Worm (Caenorhabditis elegans) whole organism, mixed stage, embryonic: ENCODE results near the gene lin-5.

Source experiments
- blmp-1 ChIP-seq: fragments of 150-350 bp; optimal IDR thresholded peaks from 2 replicates; lab custom pipeline; 2014; ENCODE audit warnings: missing biosample characterization, missing genetic modification characterization
- elt-3 ChIP-seq: fragments of 150-350 bp; optimal IDR thresholded peaks from 2 replicates; lab custom pipeline; 2014; ENCODE audit warnings: missing biosample characterization, missing genetic modification characterization
- lin-13 ChIP-seq: fragments of 150-350 bp; optimal IDR thresholded peaks from 2 replicates; lab custom pipeline; 2014; ENCODE audit warnings: missing biosample characterization, missing genetic modification characterization
- lsy-2 ChIP-seq: fragments of 150-350 bp; optimal IDR thresholded peaks from 2 replicates; lab custom pipeline; 2014; ENCODE audit warnings: missing biosample characterization, missing genetic modification characterization
- mab-5 ChIP-seq: fragments of 150-350 bp; optimal IDR thresholded peaks from 2 replicates; lab custom pipeline; 2014; ENCODE audit warnings: missing biosample characterization, missing genetic modification characterization
- nhr-12 ChIP-seq: fragments of 150-350 bp; optimal IDR thresholded peaks from 2 replicates; lab custom pipeline; 2014; ENCODE audit warnings: missing biosample characterization, missing genetic modification characterization
- nhr-237 ChIP-seq: fragments of 150-350 bp; optimal IDR thresholded peaks from 2 replicates; lab custom pipeline; 2014; ENCODE audit warnings: missing biosample characterization, missing genetic modification characterization
- pha-4 ChIP-seq: fragments of 150-350 bp; optimal IDR thresholded peaks from 2 replicates; lab custom pipeline; 2018; ENCODE audit warnings: missing biosample characterization, missing genetic modification reagents, missing genetic modification characterization
- sem-2 ChIP-seq: fragments of 200-800 bp; sonication (Bioruptor generic); optimal IDR thresholded peaks from 2 replicates; lab custom pipeline; 2018; ENCODE audit warnings: mild to moderate bottlenecking, missing genetic modification characterization, missing compliant biosample characterization
- snpc-4 ChIP-seq: fragments of 150-350 bp; optimal IDR thresholded peaks from 2 replicates; lab custom pipeline; 2014; ENCODE audit warnings: missing biosample characterization, missing genetic modification characterization
- unc-62 ChIP-seq: fragments of 150-350 bp; optimal IDR thresholded peaks from 2 replicates; lab custom pipeline; 2014; ENCODE audit warnings: missing biosample characterization, missing genetic modification reagents, missing genetic modification characterization
- ztf-11 ChIP-seq: fragments of 150-350 bp; optimal IDR thresholded peaks from 2 replicates; lab custom pipeline; 2014; ENCODE audit warnings: missing biosample characterization, missing genetic modification characterization

DNA sequence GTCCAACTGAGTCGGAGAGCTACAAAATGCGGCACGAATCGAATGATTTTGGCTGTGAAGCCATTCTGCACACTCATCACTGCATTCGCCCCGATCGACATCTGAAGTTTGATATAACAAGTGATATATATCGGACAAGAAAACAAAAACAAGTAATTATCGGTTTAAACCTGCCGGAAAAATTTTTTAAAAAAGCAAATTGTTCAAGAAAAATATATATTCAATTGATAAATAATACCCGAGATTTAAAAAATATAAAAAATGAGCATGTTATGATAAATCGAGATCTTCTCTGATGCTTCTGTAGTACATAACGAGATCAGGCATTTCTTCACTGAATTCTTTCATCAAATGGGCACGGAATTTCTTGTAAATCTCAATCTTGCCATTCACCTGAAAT, 6.7 kb upstream of the lin-5 start, which contains the start of gene T09A5.5:
- TF ChIP-seq unc-62 (no peak), lin-13 (tag; lab: Kevin White, UChicago) (no peak), sem-2 (no peak), elt-3 (tag; lab: Kevin White, UChicago) (no peak), nhr-237 (no peak), snpc-4 (tag; lab: Kevin White, UChicago) (no peak), nhr-12 (tag; lab: Kevin White, UChicago) (no peak), ztf-11 (no peak), pha-4 (tag; lab: Kevin White, UChicago) (no peak), blmp-1 (tag; lab: Kevin White, UChicago) (no peak), mab-5 (tag; lab: Kevin White, UChicago) (no peak), lsy-2 (tag; lab: Kevin White, UChicago) (no peak)
